Fruit fly (Drosophila melanogaster): ENCODE results near the gene Mad.

The Mad gene

DNA sequence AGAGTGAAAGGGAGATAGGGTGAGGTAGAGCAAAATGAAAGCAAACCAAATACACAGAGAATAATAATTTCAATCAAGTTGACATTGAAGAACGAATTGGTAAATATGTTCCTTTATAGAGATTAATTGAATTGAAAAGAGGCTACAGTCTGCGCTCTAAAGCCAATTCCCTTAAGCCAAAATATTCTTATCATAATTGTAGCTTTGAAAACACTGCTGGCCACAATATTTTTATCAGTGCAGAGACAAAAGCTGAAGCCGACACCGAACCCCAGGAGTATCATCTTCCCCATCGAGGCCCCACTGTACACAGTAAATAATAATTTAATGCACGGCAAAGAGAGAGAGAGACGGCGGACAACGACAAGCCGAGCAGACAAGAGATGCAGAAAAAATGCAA, 53.5 kb downstream of the Mad start (continued):
- TF ChIP-seq spab (GFP tag; optimal IDR thresholded peaks at IDR 0.05) (peak; percentile 66), svp (GFP tag) (peak; percentile 93), Eip78C (GFP tag) (peak; percentile 92), CG15336 (GFP tag; IDR thresholded peaks at IDR 0.05) (peak; percentile 89), CG34406 (GFP tag; optimal IDR thresholded peaks at IDR 0.05) (peak; percentile 79), fd59A (GFP tag; optimal IDR thresholded peaks at IDR 0.05) (peak; percentile 55), Hr39 (GFP tag; optimal IDR thresholded peaks at IDR 0.05) (peak; percentile 82), Sox14 (GFP tag; optimal IDR thresholded peaks at IDR 0.05) (peak; percentile 68), vri (GFP tag; optimal IDR thresholded peaks at IDR 0.05) (no peak), dac (GFP tag; optimal IDR thresholded peaks at IDR 0.05) (peak; percentile 31), CG11902 (GFP tag; optimal IDR thresholded peaks at IDR 0.05) (peak; percentile 69), CG8119 (GFP tag; IDR thresholded peaks at IDR 0.05) (peak; percentile 83), cyc (GFP tag; optimal IDR thresholded peaks at IDR 0.05) (peak; percentile 83), salr (GFP tag; optimal IDR thresholded peaks at IDR 0.05) (peak; percentile 53 to 75), Sox102F (GFP tag; optimal IDR thresholded peaks at IDR 0.05) (peak; percentile 36)

DNA sequence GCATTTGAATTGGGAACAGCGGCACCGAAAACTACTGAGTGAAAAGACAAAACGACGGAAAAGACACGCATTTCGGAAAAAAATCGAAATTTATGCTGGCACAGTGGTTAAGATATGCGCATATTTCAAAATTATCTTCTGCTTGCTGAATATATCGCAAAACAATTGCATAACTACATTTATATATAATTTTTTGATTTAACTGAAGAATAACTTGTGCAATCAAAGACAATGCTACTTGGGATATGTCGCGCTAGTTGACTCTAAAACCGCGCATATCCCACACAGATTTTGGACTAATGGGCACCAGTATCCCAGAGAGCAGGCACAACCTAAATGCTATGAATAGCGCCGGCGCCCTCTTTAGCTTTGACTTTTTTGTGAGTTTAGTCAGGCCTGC, 58.6 kb downstream of the Mad start:
- TF ChIP-seq Eip78C (GFP tag): peak; percentile 37
- TF ChIP-seq fd59A (GFP tag; optimal IDR thresholded peaks at IDR 0.05): no peak
- peak; percentile 15 for TF ChIP-seq CG6276 (GFP tag; optimal IDR thresholded peaks at IDR 0.05)
- TF ChIP-seq salr (GFP tag; optimal IDR thresholded peaks at IDR 0.05): peak in 1 of 2 experiments; percentile 0
- peak; percentile 38; the same call in 1 of the 3 replicates for TF ChIP-seq CG6163 (GFP tag; IDR thresholded peaks at IDR 0.05)
- peak; percentile 64; the same call in 2 of the 3 replicates for TF ChIP-seq eg (GFP tag; IDR thresholded peaks at IDR 0.05)
- peak; percentile 45; the same call in 2 of the 3 replicates for TF ChIP-seq CG8119 (GFP tag; IDR thresholded peaks at IDR 0.05)
- peak; percentile 44 for TF ChIP-seq CG32006 (GFP tag; optimal IDR thresholded peaks at IDR 0.05)
- no peak for TF ChIP-seq CG8319 (GFP tag; optimal IDR thresholded peaks at IDR 0.05)
- no peak for TF ChIP-seq topi (GFP tag; optimal IDR thresholded peaks at IDR 0.05)
- TF ChIP-seq CG15336 (GFP tag; IDR thresholded peaks at IDR 0.05): peak; percentile 68
- peak; percentile 50 for TF ChIP-seq Hr4 (GFP tag; optimal IDR thresholded peaks at IDR 0.05)

DNA sequence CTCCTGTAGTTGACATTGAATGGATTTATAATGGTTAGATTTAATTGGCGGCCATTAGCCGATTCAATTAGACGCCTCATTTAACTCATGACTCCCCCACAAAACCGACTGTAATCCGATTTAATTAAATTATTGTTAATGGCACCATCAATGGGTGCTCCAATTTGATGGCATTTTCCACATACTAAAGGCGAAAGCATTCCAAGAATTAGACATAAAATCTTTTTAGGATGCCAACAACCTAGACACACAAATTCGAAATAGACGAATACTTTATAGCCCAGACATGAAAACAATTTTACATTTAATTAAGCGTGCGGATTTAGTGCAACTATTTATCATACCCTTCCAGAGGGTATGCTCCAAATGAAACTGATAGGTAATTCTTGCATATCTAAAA, 59.5 kb downstream of the Mad start:
- TF ChIP-seq CG9139 (GFP tag; optimal IDR thresholded peaks at IDR 0.05): no peak
- no peak for TF ChIP-seq esn (GFP tag; optimal IDR thresholded peaks at IDR 0.05)
- no peak for TF ChIP-seq Eip78C (GFP tag)
- no peak for TF ChIP-seq svp (GFP tag)
- no peak for TF ChIP-seq Hr39 (GFP tag; optimal IDR thresholded peaks at IDR 0.05)
- TF ChIP-seq Sox102F (GFP tag; optimal IDR thresholded peaks at IDR 0.05): no peak
- no peak for TF ChIP-seq achi (GFP tag; optimal IDR thresholded peaks at IDR 0.05)
- TF ChIP-seq Blimp-1 (GFP tag; optimal IDR thresholded peaks at IDR 0.05): no peak
- no peak for TF ChIP-seq CG11902 (GFP tag; optimal IDR thresholded peaks at IDR 0.05)
- no peak for TF ChIP-seq pdm3 (GFP tag; optimal IDR thresholded peaks at IDR 0.05)
